Fruit fly (Drosophila melanogaster): ENCODE results near the gene CG15177.

The CG15177 gene

DNA sequence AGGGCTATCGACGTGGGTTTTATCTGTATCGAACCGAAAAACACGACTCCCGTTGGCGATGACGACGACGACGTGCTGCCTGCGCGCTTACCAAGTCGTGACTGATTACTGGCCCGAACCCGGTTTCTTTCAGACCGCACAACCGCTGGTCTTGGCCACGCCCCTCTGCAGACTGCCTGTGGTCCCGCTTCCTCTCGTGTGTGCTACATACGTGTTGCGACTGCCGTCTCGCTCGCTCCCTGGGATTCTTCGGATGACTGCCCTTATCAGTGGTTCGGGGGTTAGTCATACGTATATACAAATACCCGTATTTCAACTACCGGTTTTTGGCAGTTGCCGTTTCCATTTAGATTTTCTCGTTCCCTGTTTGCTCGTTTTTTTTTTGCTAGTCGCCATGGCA lies 49.4 kb upstream of the CG15177 start, which contains the start of gene lab (continued):
- TF ChIP-seq CG12071 (GFP tag; optimal IDR thresholded peaks at IDR 0.05) (no peak), ERR (GFP tag; optimal IDR thresholded peaks at IDR 0.05) (no peak), Blimp-1 (GFP tag; optimal IDR thresholded peaks at IDR 0.05) (no peak), tx (GFP tag; optimal IDR thresholded peaks at IDR 0.05) (no peak), CG6175 (GFP tag; IDR thresholded peaks at IDR 0.05) (no peak), sqz (GFP tag; optimal IDR thresholded peaks at IDR 0.05) (peak; percentile 67), CG2129 (GFP tag; IDR thresholded peaks at IDR 0.05; ENCODE audit: partially characterized antibody) (no peak), zfh2 (GFP tag; optimal IDR thresholded peaks at IDR 0.05) (no peak), CG4360 (GFP tag; IDR thresholded peaks at IDR 0.05) (no peak), HLH54F (GFP tag; optimal IDR thresholded peaks at IDR 0.05) (no peak), CG30403 (GFP tag; optimal IDR thresholded peaks at IDR 0.05) (no peak), Ets97D (GFP tag; optimal IDR thresholded peaks at IDR 0.05) (no peak), Lhr (GFP tag; optimal IDR thresholded peaks at IDR 0.05) (no peak), CrebB (tag; optimal IDR thresholded peaks at IDR 0.05) (no peak), wdn (GFP tag; IDR thresholded peaks at IDR 0.05) (no peak), C15 (GFP tag; IDR thresholded peaks at IDR 0.05) (no peak), Dad (GFP tag; optimal IDR thresholded peaks at IDR 0.05) (no peak), dm (GFP tag; optimal IDR thresholded peaks at IDR 0.05) (no peak), CG1792 (GFP tag; optimal IDR thresholded peaks at IDR 0.05) (no peak), Oli (tag; optimal IDR thresholded peaks at IDR 0.05) (no peak), Hand (GFP tag; optimal IDR thresholded peaks at IDR 0.05) (no peak), kni (GFP tag; optimal IDR thresholded peaks at IDR 0.05) (peak; percentile 23), CG6689 (GFP tag; IDR thresholded peaks at IDR 0.05) (no peak), ATbp (GFP tag; optimal IDR thresholded peaks at IDR 0.05) (no peak), gfzf (GFP tag; optimal IDR thresholded peaks at IDR 0.05) (no peak), org-1 (GFP tag; optimal IDR thresholded peaks at IDR 0.05) (no peak), HLH4C (GFP tag; IDR thresholded peaks at IDR 0.05; ENCODE audit: partially characterized antibody) (no peak), YL-1 (GFP tag; optimal IDR thresholded peaks at IDR 0.05) (no peak), CG11247 (GFP tag; IDR thresholded peaks at IDR 0.05) (no peak), ind (GFP tag; optimal IDR thresholded peaks at IDR 0.05) (no peak), CG8359 (GFP tag; optimal IDR thresholded peaks at IDR 0.05; ENCODE audit: borderline replicate concordance) (no peak), Dbx (GFP tag; IDR thresholded peaks at IDR 0.05) (no peak), abd-A (tag; optimal IDR thresholded peaks at IDR 0.05) (no peak)

DNA sequence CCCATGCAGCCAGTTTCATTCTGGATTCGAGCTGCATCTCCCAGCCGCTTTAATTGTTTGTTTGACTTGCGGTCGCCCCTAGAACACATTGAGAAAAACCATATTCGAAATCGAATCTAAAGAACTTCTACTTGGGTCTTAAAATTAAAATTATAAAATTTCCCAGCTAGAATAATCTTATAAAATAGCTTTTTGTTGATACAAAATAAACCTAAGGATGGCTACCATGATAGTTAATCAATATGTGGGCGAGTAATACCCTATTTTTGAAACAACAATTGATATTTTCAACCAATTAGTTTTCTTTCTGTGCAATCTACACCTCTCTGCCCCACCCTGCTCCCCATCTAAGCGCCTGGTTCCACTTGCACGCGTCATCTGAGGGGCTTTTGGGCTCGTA lies 45.4 kb upstream of the CG15177 start:
- TF ChIP-seq CG2120 (GFP tag; optimal IDR thresholded peaks at IDR 0.05) (no peak), Blimp-1 (GFP tag; optimal IDR thresholded peaks at IDR 0.05) (peak; percentile 62), pum (GFP tag; optimal IDR thresholded peaks at IDR 0.05) (no peak), nmo (GFP tag; optimal IDR thresholded peaks at IDR 0.05) (peak; percentile 39), CG1529 (GFP tag; optimal IDR thresholded peaks at IDR 0.05) (no peak), CG17385 (GFP tag; optimal IDR thresholded peaks at IDR 0.05) (no peak), CG18619 (GFP tag; optimal IDR thresholded peaks at IDR 0.05) (no peak), sens (GFP tag) (peak; percentile 79), sima (GFP tag; optimal IDR thresholded peaks at IDR 0.05) (no peak), mirr (GFP tag; optimal IDR thresholded peaks at IDR 0.05) (no peak), CG6654 (GFP tag; optimal IDR thresholded peaks at IDR 0.05) (no peak), gfzf (GFP tag; optimal IDR thresholded peaks at IDR 0.05) (no peak), CG7987 (GFP tag; optimal IDR thresholded peaks at IDR 0.05) (no peak), ERR (GFP tag; optimal IDR thresholded peaks at IDR 0.05) (no peak), seq (GFP tag; IDR thresholded peaks at IDR 0.05) (no peak), CG1792 (GFP tag; optimal IDR thresholded peaks at IDR 0.05) (no peak), tin (GFP tag; optimal IDR thresholded peaks at IDR 0.05) (peak; percentile 4), jumu (GFP tag; optimal IDR thresholded peaks at IDR 0.05) (no peak), D19A (tag; optimal IDR thresholded peaks at IDR 0.05) (peak; percentile 53), HLHmδ (GFP tag; optimal IDR thresholded peaks at IDR 0.05) (no peak), Hand (GFP tag; optimal IDR thresholded peaks at IDR 0.05) (no peak), zen2 (GFP tag; IDR thresholded peaks at IDR 0.05; ENCODE audit: partially characterized antibody) (no peak), Neu2 (GFP tag; optimal IDR thresholded peaks at IDR 0.05; ENCODE audit: borderline replicate concordance) (no peak), slbo (GFP tag; IDR thresholded peaks at IDR 0.05) (no peak)
